Worm (Caenorhabditis elegans): Measurements from ENCODE around the gene R107.2.
"Not testable (repeated sequence)": the region's sequence is repeated elsewhere in the genome, so short reads cannot be mapped to it uniquely, and the experiment has no call there.

Gene R107.2

DNA sequence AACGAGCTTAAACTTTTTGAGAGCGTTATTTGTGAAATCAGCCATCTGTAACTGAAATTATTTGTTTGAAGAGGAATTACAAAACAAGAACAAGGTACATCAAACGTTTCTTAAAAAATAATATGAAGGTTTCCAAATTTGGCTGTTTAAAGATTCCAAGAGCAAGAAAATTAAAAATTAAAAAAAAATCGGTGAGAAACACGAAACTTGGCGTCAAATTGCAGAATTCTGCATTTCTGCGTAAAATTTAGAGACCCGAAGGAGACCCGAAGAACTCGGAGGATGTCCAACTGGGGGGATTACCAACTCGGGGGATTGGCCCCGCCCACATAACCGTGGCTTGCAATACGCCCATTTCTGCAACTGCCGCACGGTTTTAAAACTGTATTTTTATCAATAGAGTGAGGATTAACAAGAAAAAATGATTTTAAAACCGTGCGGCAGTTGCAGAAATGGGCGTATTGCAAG is 39.8 kb downstream of the R107.2 start, which contains the start of gene rab-6.1:
Gene rab-6.1, minus strand, starts transcription at position 51 of the 468 bp plus-strand sequence.
- TF ChIP-seq Y75B8A.6 (GFP tag; IDR thresholded peaks at IDR 0.05); set-16 (GFP tag; IDR thresholded peaks at IDR 0.05); jun-1 (tag; optimal IDR thresholded peaks at IDR 0.05): not testable (repeated sequence)

DNA sequence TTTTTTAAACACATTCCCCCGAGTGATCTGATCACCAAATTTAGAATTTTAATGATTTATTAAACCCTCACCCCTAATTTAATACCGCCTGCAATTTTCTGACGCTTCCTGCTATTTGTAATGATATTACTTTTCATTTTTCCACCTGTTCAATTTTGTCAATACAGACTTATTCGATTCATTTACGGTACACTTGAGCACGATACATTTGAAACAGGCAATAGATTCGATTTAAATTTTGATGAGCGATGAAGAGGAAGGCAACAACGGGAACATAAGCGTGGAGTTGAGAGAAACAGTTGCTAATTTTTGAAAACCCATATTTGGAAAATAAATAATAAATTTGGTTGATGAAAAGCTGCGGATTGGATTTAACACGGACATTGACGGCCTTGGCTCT is 41.1 kb downstream of the R107.2 start:
- peak; percentile 1 for TF ChIP-seq aha-1 (tag)
- no peak for TF ChIP-seq dmd-9 (GFP tag; IDR thresholded peaks at IDR 0.05)

DNA sequence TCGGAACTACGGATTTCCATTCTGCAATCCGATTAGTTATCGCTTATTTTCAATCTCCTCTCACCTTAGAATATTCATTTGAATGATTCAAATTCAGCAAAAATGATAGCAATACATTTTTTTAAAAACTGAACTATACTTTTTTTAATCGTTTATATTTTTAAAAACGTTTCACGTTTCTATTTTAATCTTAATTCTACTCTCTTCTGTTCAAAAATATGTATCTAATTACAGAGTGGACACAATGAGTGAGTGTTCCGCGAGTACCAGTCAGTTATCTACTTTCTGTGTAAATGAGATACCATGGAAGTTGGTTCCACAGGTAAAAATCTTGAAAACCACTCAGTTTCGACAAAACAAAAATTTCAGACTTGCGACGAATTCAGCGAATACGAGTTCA is 43.2 kb downstream of the R107.2 start, which contains the start of the genes F59B2.15 and zif-1:
Gene F59B2.15, minus strand, starts transcription at position 101 of the 400 bp plus-strand sequence.
Gene zif-1, plus strand, starts transcription at position 235 of the 400 bp plus-strand sequence.
- no peak for TF ChIP-seq pqm-1 (tag; optimal IDR thresholded peaks at IDR 0.05)
- TF ChIP-seq daf-16 (GFP tag; optimal IDR thresholded peaks at IDR 0.05): no peak
- TF ChIP-seq daf-16 (tag; optimal IDR thresholded peaks at IDR 0.05): no peak
- TF ChIP-seq hlh-30 (tag; optimal IDR thresholded peaks at IDR 0.05; ENCODE audit: insufficient read depth): no peak
- TF ChIP-seq fos-1 (tag; optimal IDR thresholded peaks at IDR 0.05): no peak
- no peak for TF ChIP-seq hlh-11 (tag; optimal IDR thresholded peaks at IDR 0.05)

DNA sequence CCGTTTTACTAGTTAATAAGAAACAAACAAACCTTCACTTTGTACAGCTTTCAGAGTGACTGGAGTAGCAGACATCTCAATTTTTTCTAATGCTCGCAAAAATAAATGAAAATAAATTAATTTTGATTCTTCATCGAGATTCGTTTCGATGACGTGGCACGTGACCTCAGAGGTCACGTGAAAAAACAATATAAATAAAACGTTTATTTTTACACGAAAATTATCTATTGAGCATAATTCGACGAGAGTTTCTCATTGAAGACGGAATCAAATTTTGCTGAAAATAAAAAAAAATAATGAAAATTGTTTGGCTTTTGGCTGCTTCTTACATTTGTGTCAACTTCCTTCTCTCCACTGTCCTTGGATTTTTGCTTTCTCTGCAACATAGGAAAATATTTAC is 43.8 kb downstream of the R107.2 start, which contains the start of gene rpn-6.2:
Gene rpn-6.2, minus strand, starts transcription at position 101 of the 400 bp plus-strand sequence.
- TF ChIP-seq zfp-3 (GFP tag; conservative IDR thresholded peaks at IDR 0.05): no peak
- TF ChIP-seq zip-11 (GFP tag; IDR thresholded peaks at IDR 0.05): no peak
- TF ChIP-seq mes-2 (tag; optimal IDR thresholded peaks at IDR 0.05; ENCODE audit: poor library complexity, severe bottlenecking): no peak
- TF ChIP-seq egl-43 (GFP tag; IDR thresholded peaks at IDR 0.05): no peak
- no peak for TF ChIP-seq ceh-44 (GFP tag; IDR thresholded peaks at IDR 0.05)
- TF ChIP-seq F10B5.3 (tag; optimal IDR thresholded peaks at IDR 0.05): no peak
- no peak for TF ChIP-seq ctbp-1 (GFP tag; IDR thresholded peaks at IDR 0.05)
- no peak for TF ChIP-seq Y105C5A.15 (GFP tag; IDR thresholded peaks at IDR 0.05)
- no peak for TF ChIP-seq lin-13 (GFP tag; optimal IDR thresholded peaks at IDR 0.05)
- TF ChIP-seq lin-15B (tag; optimal IDR thresholded peaks at IDR 0.05): no peak
- TF ChIP-seq mxl-3 (GFP tag; optimal IDR thresholded peaks at IDR 0.05): no peak
- TF ChIP-seq madf-5 (GFP tag; IDR thresholded peaks at IDR 0.05): no peak
- TF ChIP-seq gei-8 (GFP tag; optimal IDR thresholded peaks at IDR 0.05): no peak
- TF ChIP-seq snpc-1.2 (GFP tag; IDR thresholded peaks at IDR 0.05): no peak
- no peak for TF ChIP-seq hmg-1.1 (GFP tag; IDR thresholded peaks at IDR 0.05)
- TF ChIP-seq ceh-20 (GFP tag; IDR thresholded peaks at IDR 0.05): no peak
- no peak for TF ChIP-seq mep-1 (tag; optimal IDR thresholded peaks at IDR 0.05)
- TF ChIP-seq fkh-10 (GFP tag; optimal IDR thresholded peaks at IDR 0.05): no peak
- TF ChIP-seq daf-8 (GFP tag; IDR thresholded peaks at IDR 0.05): no peak
- TF ChIP-seq nhr-76 (tag; optimal IDR thresholded peaks at IDR 0.05): no peak

DNA sequence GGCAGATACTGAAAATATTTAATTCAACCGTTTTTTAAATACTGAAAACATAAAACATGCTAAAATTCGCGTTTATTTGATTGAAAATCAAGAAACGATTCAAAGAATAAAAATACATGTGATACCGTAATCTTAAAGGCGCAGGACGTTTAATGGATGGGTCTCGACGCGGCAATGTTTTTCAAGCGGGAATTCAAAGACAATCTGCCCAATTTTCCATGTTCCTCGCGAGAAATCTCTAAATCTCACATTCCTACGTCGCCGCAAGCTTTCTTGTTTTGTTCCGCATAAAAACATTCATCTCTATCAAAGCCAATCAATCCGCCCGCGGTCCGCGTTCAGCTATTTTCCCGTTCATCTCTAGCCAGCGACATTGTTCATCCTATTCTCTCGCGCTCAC is 44.2 kb downstream of the R107.2 start:
- TF ChIP-seq mes-2 (tag; optimal IDR thresholded peaks at IDR 0.05; ENCODE audit: poor library complexity, severe bottlenecking) (no peak), cey-2 (tag; optimal IDR thresholded peaks at IDR 0.05; ENCODE audit: borderline replicate concordance, insufficient read depth) (no peak), hlh-11 (tag; optimal IDR thresholded peaks at IDR 0.05) (no peak), unc-39 (tag; optimal IDR thresholded peaks at IDR 0.05) (no peak), lin-38 (GFP tag; IDR thresholded peaks at IDR 0.05) (0 out of 2 replicates have a peak, but pooled peaks have one; percentile 13), attf-4 (tag; optimal IDR thresholded peaks at IDR 0.05) (no peak), lir-3 (tag; optimal IDR thresholded peaks at IDR 0.05) (no peak), aha-1 (tag) (peak; percentile 51), nhr-6 (tag; optimal IDR thresholded peaks at IDR 0.05) (no peak), hif-1 (tag; optimal IDR thresholded peaks at IDR 0.05) (no peak), nhr-11 (tag; optimal IDR thresholded peaks at IDR 0.05) (no peak), aly-2 (tag; optimal IDR thresholded peaks at IDR 0.05) (no peak)
